Fruit fly (Drosophila melanogaster): Measurements from ENCODE around the gene CG5167.

dm6 chr3R:12451888-12452514 is 45.7 kb downstream of the CG5167 start, which contains the start of gene CG5509:
- TF ChIP-seq CG5204 (GFP tag; optimal IDR thresholded peaks at IDR 0.05) (no peak), bab1 (GFP tag; optimal IDR thresholded peaks at IDR 0.05) (no peak), cnc (optimal IDR thresholded peaks at IDR 0.05) (no peak), toe (GFP tag; optimal IDR thresholded peaks at IDR 0.05) (no peak), Clk (GFP tag; optimal IDR thresholded peaks at IDR 0.05) (no peak), kay (GFP tag; ENCODE audit: borderline replicate concordance) (no peak), pad (GFP tag; optimal IDR thresholded peaks at IDR 0.05) (no peak), cic (GFP tag; optimal IDR thresholded peaks at IDR 0.05) (peak; percentile 12)

All from whole organism, adult.